Fruit fly (Drosophila melanogaster): Measurements from ENCODE around the gene BomBc3.
A peak's percentile ranks its signal among the peaks of the same experiment; 100 is the strongest.

- no peak for TF ChIP-seq dsx (GFP tag; optimal IDR thresholded peaks at IDR 0.05; ENCODE audit: poor library complexity, severe bottlenecking)
- no peak for TF ChIP-seq CG1621 (tag; optimal IDR thresholded peaks at IDR 0.05)
- no peak for TF ChIP-seq salr (GFP tag; optimal IDR thresholded peaks at IDR 0.05)
- no peak for TF ChIP-seq Blimp-1 (GFP tag; optimal IDR thresholded peaks at IDR 0.05)
- TF ChIP-seq CG15336 (GFP tag; IDR thresholded peaks at IDR 0.05): no peak
- TF ChIP-seq Ets21C (GFP tag; optimal IDR thresholded peaks at IDR 0.05): no peak
- no peak for TF ChIP-seq pdm3 (GFP tag; optimal IDR thresholded peaks at IDR 0.05)
- no peak for TF ChIP-seq CG11294 (GFP tag; IDR thresholded peaks at IDR 0.05)
- TF ChIP-seq Eip78C (GFP tag): peak; percentile 27
- no peak for TF ChIP-seq Hr39 (GFP tag; optimal IDR thresholded peaks at IDR 0.05)
- TF ChIP-seq Sox14 (GFP tag; optimal IDR thresholded peaks at IDR 0.05): no peak
Measured at dm6 chr3R:22124863-22125262, 38.0 kb downstream of the BomBc3 start.
